Fruit fly (Drosophila melanogaster) whole organism, wandering third instar larva: ENCODE measurements around the gene CG31274.
A peak's percentile ranks its signal among the peaks of the same experiment; 100 is the strongest.

Experiments used
- Abd-B ChIP-seq: fragments of >200 bp; optimal IDR thresholded peaks from 2 replicates; lab custom pipeline; 2017; ENCODE audit warnings: missing biosample characterization, missing genetic modification characterization
- CG32264 ChIP-seq: fragments of 200-800 bp; sonication (Bioruptor generic); optimal IDR thresholded peaks from 2 replicates; lab custom pipeline; 2016; ENCODE audit warnings: missing biosample characterization, missing genetic modification characterization
- CG9705 ChIP-seq: fragments of 200-800 bp; sonication (Bioruptor generic); optimal IDR thresholded peaks from 2 replicates; lab custom pipeline; 2018; ENCODE audit warnings: missing biosample characterization, mild to moderate bottlenecking, missing genetic modification characterization
- CrebA ChIP-seq: fragments of 200-800 bp; sonication (Bioruptor generic); optimal IDR thresholded peaks from 2 replicates; lab custom pipeline; 2016; ENCODE audit warnings: missing biosample characterization, mild to moderate bottlenecking, missing genetic modification characterization, borderline replicate concordance
- Dfd ChIP-seq: fragments of >200 bp; optimal IDR thresholded peaks from 2 replicates; lab custom pipeline; 2017; ENCODE audit warnings: missing biosample characterization, missing genetic modification characterization
- Dif ChIP-seq: fragments of 200-275, 200-300 bp; sonication (Bioruptor generic); optimal IDR thresholded peaks from 2 replicates; lab custom pipeline; 2018; ENCODE audit warnings: missing biosample characterization, missing genetic modification characterization; ENCODE audit not compliant: partially characterized antibody
- GATAd ChIP-seq: sonication (Bioruptor generic); optimal IDR thresholded peaks from 2 replicates; lab custom pipeline; 2016; ENCODE audit warnings: missing biosample characterization, missing genetic modification characterization
- HLH106 ChIP-seq: fragments of 200-800 bp; optimal IDR thresholded peaks from 3 replicates; lab custom pipeline; 2019; ENCODE audit warnings: missing biosample characterization, mild to moderate bottlenecking, missing genetic modification characterization, moderate library complexity
- Hnf4 ChIP-seq: fragments of 200-800 bp; sonication (Bioruptor generic); optimal IDR thresholded peaks from 2 replicates; lab custom pipeline; 2016; ENCODE audit warnings: missing biosample characterization, mild to moderate bottlenecking, missing genetic modification characterization
- Hr83 ChIP-seq: fragments of 200-300 bp; sonication (Bioruptor generic); optimal IDR thresholded peaks from 2 replicates; lab custom pipeline; 2016; ENCODE audit warnings: missing biosample characterization, mild to moderate bottlenecking, missing genetic modification characterization, moderate library complexity; ENCODE audit not compliant: poor library complexity, severe bottlenecking
- Jra ChIP-seq: sonication (Bioruptor generic); optimal IDR thresholded peaks from 2 replicates; lab custom pipeline; 2016; ENCODE audit warnings: missing biosample characterization, missing genetic modification characterization
- Myc ChIP-seq: fragments of >200 bp; optimal IDR thresholded peaks from 2 replicates; lab custom pipeline; 2017
- OdsH ChIP-seq: fragments of 200-800 bp; sonication (Bioruptor generic); optimal IDR thresholded peaks from 2 replicates; lab custom pipeline; 2016; ENCODE audit warnings: missing biosample characterization, mild to moderate bottlenecking, missing genetic modification characterization
- Rel ChIP-seq, 2 experiments: fragments of 200-800 bp; sonication (Bioruptor generic) in 1 of 2; optimal IDR thresholded peaks; 2 replicates in 1 of 2; 3 replicates in 1 of 2; lab custom pipeline; 2016 to 2019; ENCODE audit warnings: mild to moderate bottlenecking in 2 of 2, missing biosample characterization in 2 of 2, missing genetic modification characterization in 2 of 2, moderate library complexity in 1 of 2
- Sp1 ChIP-seq: fragments of 200-800 bp; sonication (Bioruptor generic); optimal IDR thresholded peaks from 3 replicates; lab custom pipeline; 2019; ENCODE audit warnings: missing biosample characterization, mild to moderate bottlenecking, missing genetic modification characterization, moderate library complexity
- Vsx2 ChIP-seq: fragments of 200-300, 225-300 bp; sonication (Bioruptor generic); optimal IDR thresholded peaks from 2 replicates; lab custom pipeline; 2018; ENCODE audit warnings: missing biosample characterization, missing genetic modification characterization; ENCODE audit not compliant: partially characterized antibody
- br ChIP-seq: fragments of 200-800 bp; sonication (Bioruptor generic); optimal IDR thresholded peaks from 2 replicates; lab custom pipeline; 2016; ENCODE audit warnings: missing biosample characterization, missing genetic modification characterization
- brk ChIP-seq: fragments of 200-800 bp; sonication (Bioruptor generic); optimal IDR thresholded peaks from 2 replicates; lab custom pipeline; 2016; ENCODE audit warnings: missing biosample characterization, mild to moderate bottlenecking, missing genetic modification characterization
- dl ChIP-seq, 2 experiments: fragments of 175-275, 200-275 bp in 1 of 2; fragments of 200-275 bp in 1 of 2; sonication (Bioruptor generic); optimal IDR thresholded peaks; lab custom pipeline; 2018; ENCODE audit warnings: mild to moderate bottlenecking in 2 of 2, missing biosample characterization in 2 of 2, missing genetic modification characterization in 2 of 2, moderate library complexity in 2 of 2; ENCODE audit not compliant: partially characterized antibody in 2 of 2, insufficient read depth in 1 of 2
- dsf ChIP-seq: sonication (Bioruptor generic); optimal IDR thresholded peaks from 2 replicates; lab custom pipeline; 2016; ENCODE audit warnings: missing biosample characterization, missing genetic modification characterization, borderline replicate concordance
- foxo ChIP-seq, 2 experiments: fragments of 200-800 bp; sonication (Bioruptor generic); optimal IDR thresholded peaks; 2 replicates in 1 of 2; 3 replicates in 1 of 2; lab custom pipeline; 2016 to 2017; ENCODE audit warnings: missing biosample characterization in 2 of 2, missing genetic modification characterization in 2 of 2
- fru ChIP-seq: fragments of 200-800 bp; sonication (Bioruptor generic); optimal IDR thresholded peaks from 3 replicates; lab custom pipeline; 2016; ENCODE audit warnings: missing biosample characterization, mild to moderate bottlenecking, missing genetic modification characterization
- h ChIP-seq: fragments of 200-800 bp; sonication (Bioruptor generic); optimal IDR thresholded peaks from 3 replicates; lab custom pipeline; 2016; ENCODE audit warnings: missing biosample characterization, mild to moderate bottlenecking, missing genetic modification characterization
- jim ChIP-seq: fragments of 175-275, 200-325 bp; sonication (Bioruptor generic); optimal IDR thresholded peaks from 2 replicates; lab custom pipeline; 2016; ENCODE audit warnings: missing biosample characterization, mild to moderate bottlenecking, missing genetic modification characterization
- lola ChIP-seq: fragments of >200 bp; optimal IDR thresholded peaks from 2 replicates; lab custom pipeline; 2017; ENCODE audit warnings: missing biosample characterization, missing genetic modification characterization
- pan ChIP-seq: fragments of >200 bp; optimal IDR thresholded peaks from 2 replicates; lab custom pipeline; 2017
- psq ChIP-seq: fragments of 200-800 bp; sonication (Bioruptor generic); optimal IDR thresholded peaks from 3 replicates; lab custom pipeline; 2017; ENCODE audit warnings: missing biosample characterization, mild to moderate bottlenecking, missing genetic modification characterization, moderate library complexity
- sage ChIP-seq: fragments of 200-800 bp; sonication (Bioruptor generic); optimal IDR thresholded peaks from 2 replicates; lab custom pipeline; 2016; ENCODE audit warnings: missing biosample characterization, mild to moderate bottlenecking, missing genetic modification characterization
- sv ChIP-seq: fragments of 200-800 bp; sonication (Bioruptor generic); optimal IDR thresholded peaks from 3 replicates; lab custom pipeline; 2016; ENCODE audit warnings: missing biosample characterization, missing genetic modification characterization
- tai ChIP-seq: sonication (Bioruptor generic); optimal IDR thresholded peaks from 2 replicates; lab custom pipeline; 2016; ENCODE audit warnings: missing biosample characterization, missing genetic modification characterization
- woc ChIP-seq: sonication (Bioruptor generic); optimal IDR thresholded peaks from 2 replicates; lab custom pipeline; 2016; ENCODE audit warnings: missing biosample characterization, mild to moderate bottlenecking, missing genetic modification characterization

The CG31274 gene

dm6 chr3R:16977745-16978305 lies 15.0 kb upstream of the CG31274 start, which contains the start of gene Actn3:
TSS of gene Actn3 (minus strand) at chr3R:16977795.
- TF ChIP-seq dsf (GFP tag; lab: Kevin White, UChicago) (no peak), Myc (lab: Kevin White, UChicago) (peak; percentile 21)

- TF ChIP-seq Abd-B (GFP tag; lab: Kevin White, UChicago), result no peak
- TF ChIP-seq Vsx2, result no peak
- no peak for TF ChIP-seq GATAd (GFP tag; lab: Kevin White, UChicago)
- TF ChIP-seq dsf (GFP tag; lab: Kevin White, UChicago), result no peak
- TF ChIP-seq Hnf4 (GFP tag; lab: Kevin White, UChicago), result no peak
- no peak for TF ChIP-seq lola (GFP tag; lab: Kevin White, UChicago)
- no peak for TF ChIP-seq OdsH (GFP tag; lab: Kevin White, UChicago)
- no peak for TF ChIP-seq Rel (GFP tag; optimal IDR thresholded peaks at IDR 0.05; lab: Kevin White, UChicago)
- TF ChIP-seq Rel (tag; optimal IDR thresholded peaks at IDR 0.05; lab: Kevin White, UChicago), result no peak
- TF ChIP-seq sage, result no peak
- TF ChIP-seq CrebA (GFP tag; lab: Kevin White, UChicago), result no peak
- no peak for TF ChIP-seq fru (GFP tag; lab: Kevin White, UChicago)
- no peak for TF ChIP-seq h (GFP tag; lab: Kevin White, UChicago)
- TF ChIP-seq Hr83 (GFP tag; lab: Kevin White, UChicago), result no peak
- no peak for TF ChIP-seq Dif
- TF ChIP-seq CG32264, result no peak
Observed at dm6 chr3R:16980958-16981623, 11.7 kb upstream of the CG31274 start.

DNA sequence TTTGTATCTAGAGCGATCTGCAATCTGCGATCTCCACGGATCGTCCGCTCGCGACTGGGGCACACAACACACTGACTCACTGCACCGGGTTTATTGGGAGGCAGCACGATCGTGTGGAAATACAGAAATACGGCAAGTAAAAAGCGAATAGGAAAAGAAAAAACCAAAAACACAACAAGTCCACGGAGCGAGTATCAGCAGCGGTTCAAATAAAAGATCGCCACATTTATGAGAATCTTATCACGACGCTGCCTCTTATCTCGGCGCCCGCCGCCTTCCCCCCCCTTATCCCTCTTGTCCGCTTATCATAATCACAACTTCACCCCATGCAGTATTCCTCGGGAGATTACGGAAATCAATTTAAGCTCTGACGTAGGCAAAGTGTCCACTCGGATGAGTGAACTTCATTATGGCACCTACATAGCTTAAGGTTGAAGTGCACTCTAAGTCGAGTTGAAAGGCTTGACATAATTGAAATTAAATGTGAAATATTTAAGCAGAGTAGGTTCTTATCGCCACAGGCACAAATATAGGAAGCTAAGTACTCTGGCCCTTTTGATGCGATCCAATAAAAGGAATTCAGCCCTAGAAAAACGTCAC lies 10.6 kb upstream of the CG31274 start, which contains the start of gene AhcyL2:
Gene AhcyL2, minus strand, starts transcription at position 51 of the 600 bp plus-strand sequence.
- TF ChIP-seq Sp1 (GFP tag; lab: Kevin White, UChicago), result peak; percentile 45
- peak; percentile 11 for TF ChIP-seq br (GFP tag; lab: Kevin White, UChicago)
- TF ChIP-seq h (GFP tag; lab: Kevin White, UChicago), result peak; percentile 82
- peak; percentile 79 for TF ChIP-seq brk (GFP tag; lab: Kevin White, UChicago)
- peak; percentile 8 for TF ChIP-seq Hr83 (GFP tag; lab: Kevin White, UChicago)
- no peak for TF ChIP-seq dsf (GFP tag; lab: Kevin White, UChicago)
- TF ChIP-seq tai (GFP tag; lab: Kevin White, UChicago), result no peak
- TF ChIP-seq Rel (GFP tag; optimal IDR thresholded peaks at IDR 0.05; lab: Kevin White, UChicago), result no peak
- peak; percentile 84 for TF ChIP-seq Rel (tag; optimal IDR thresholded peaks at IDR 0.05; lab: Kevin White, UChicago)
- no peak for TF ChIP-seq HLH106 (tag; lab: Kevin White, UChicago)
- TF ChIP-seq fru (GFP tag; lab: Kevin White, UChicago), result no peak
- TF ChIP-seq Dif, result no peak
- no peak for TF ChIP-seq Dfd (GFP tag; lab: Kevin White, UChicago)
- peak in 1 of 2 experiments; percentile 45 for TF ChIP-seq dl (GFP tag; optimal IDR thresholded peaks at IDR 0.05; lab: Kevin White, UChicago; ENCODE audit: insufficient read depth in 1 of 2, partially characterized antibody in 2 of 2)
- no peak for TF ChIP-seq pan (lab: Kevin White, UChicago)
- TF ChIP-seq CG9705 (GFP tag; lab: Kevin White, UChicago), result no peak
- TF ChIP-seq woc (GFP tag; lab: Kevin White, UChicago), result no peak
- peak; percentile 10 for TF ChIP-seq psq (GFP tag; lab: Kevin White, UChicago)
- TF ChIP-seq foxo (GFP tag; optimal IDR thresholded peaks at IDR 0.05; lab: Kevin White, UChicago), result peak in 1 of 2 experiments; percentile 15
- peak; percentile 19 for TF ChIP-seq Jra (GFP tag; lab: Kevin White, UChicago)

DNA sequence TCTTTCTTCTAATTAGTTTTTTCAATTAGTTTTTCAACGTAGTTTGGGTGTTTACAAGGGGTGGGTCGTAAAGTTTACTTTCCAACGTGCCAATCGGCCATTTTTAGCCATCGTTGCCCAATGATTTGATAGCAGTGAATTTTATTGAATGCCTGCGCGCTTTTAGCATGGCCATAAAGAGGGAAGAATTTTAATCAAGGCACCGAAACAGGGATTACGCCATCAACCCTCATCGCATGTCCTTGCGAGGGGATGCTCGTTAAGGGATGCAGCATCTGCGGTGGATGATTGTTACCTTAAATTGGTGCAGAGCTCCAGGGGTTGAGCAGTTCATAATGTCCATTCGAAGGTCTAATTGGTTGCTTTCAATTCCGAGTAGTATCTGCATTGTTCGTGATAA lies 9.8 kb upstream of the CG31274 start:
- TF ChIP-seq sv (GFP tag; lab: Kevin White, UChicago), result no peak
- TF ChIP-seq Hr83 (GFP tag; lab: Kevin White, UChicago), result no peak
- no peak for TF ChIP-seq sage
- no peak for TF ChIP-seq jim (GFP tag; lab: Kevin White, UChicago)
- TF ChIP-seq Dfd (GFP tag; lab: Kevin White, UChicago), result no peak
- TF ChIP-seq dl (GFP tag; optimal IDR thresholded peaks at IDR 0.05; lab: Kevin White, UChicago; ENCODE audit: insufficient read depth in 1 of 2, partially characterized antibody in 2 of 2), result no peak
